Fruit fly (Drosophila melanogaster): ENCODE measurements around the gene CG12115.

Gene CG12115

DNA sequence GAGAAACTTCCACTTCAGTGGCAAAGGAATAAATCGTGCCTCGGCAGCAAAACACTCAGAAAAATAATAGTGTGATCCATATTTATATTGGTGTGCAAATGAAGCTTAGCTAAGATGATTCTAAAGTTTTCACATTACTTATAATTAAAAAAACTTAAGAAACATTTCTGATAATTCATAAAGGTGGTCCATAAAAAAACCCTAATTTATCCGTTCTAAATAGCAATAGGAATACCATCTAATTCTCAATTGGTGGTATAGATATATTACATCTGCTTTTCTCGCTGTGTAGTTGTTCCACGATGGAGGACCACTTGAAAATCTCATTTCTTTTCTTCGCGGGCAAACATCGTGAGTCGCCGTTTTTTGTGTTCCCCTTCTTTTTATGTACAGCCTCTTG lies 35.3 kb downstream of the CG12115 start:
- peak; percentile 8 for TF ChIP-seq CG17801 (GFP tag; optimal IDR thresholded peaks at IDR 0.05; ENCODE audit: partially characterized antibody)

DNA sequence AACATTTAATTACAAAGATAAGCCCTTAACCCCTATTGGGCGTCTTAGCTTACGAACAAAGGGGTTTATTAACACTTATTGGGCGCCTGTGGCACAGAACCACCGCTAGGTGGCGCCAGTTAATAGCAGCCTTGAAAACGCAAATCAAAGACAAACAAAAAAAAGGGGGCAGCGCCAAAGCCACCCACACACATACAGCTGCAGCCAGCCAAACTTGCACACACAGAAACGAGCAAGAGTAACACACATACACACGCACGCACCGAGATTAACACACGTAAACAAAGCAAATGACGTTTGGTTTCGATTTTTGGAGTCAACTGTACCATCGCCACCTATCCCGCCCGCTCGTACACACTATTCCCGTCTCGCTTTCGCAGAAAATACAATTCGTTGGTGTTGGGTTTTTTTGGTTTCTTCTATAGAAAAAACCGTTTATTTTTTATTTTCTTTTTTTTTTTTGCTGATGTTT lies 38.2 kb downstream of the CG12115 start:
- peak; percentile 91 for TF ChIP-seq CG17801 (GFP tag; optimal IDR thresholded peaks at IDR 0.05; ENCODE audit: partially characterized antibody)

DNA sequence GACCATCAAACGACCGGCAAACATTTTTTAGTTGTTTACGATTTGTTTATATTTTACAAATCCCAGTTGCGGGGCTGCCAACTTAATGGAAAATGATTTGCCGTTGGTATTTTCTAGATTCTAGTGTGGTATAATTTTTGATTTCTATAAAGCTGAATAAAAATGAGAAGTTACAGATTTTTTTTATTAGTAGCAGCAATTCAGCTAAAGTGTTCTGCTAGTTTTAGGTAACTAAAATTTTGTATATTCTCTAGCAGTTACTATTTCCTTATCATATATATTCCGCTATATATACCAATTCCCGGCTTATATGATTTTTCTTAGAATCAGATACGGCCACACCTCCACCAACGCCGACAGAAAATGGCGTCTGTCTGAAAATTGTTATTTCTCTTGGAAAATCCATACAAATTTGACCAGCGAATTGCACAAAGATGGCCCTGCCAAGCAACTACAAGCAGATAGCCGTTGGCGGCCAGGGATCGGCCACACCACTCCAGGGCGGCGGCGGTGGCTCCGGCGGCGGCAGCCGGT lies 41.3 kb downstream of the CG12115 start, which contains the start of the genes fh and Bap111:
Gene fh, minus strand, starts transcription at position 83 of the 534 bp plus-strand sequence.
Gene Bap111, plus strand, starts transcription at position 321 of the 534 bp plus-strand sequence.
- TF ChIP-seq CG17801 (GFP tag; optimal IDR thresholded peaks at IDR 0.05; ENCODE audit: partially characterized antibody), result peak; percentile 26

dm6 chrX:9142224-9142802 lies 48.1 kb downstream of the CG12115 start, which contains the start of gene CG7065:
CG7065 (plus strand) TSS chrX:9142493.
- TF ChIP-seq CG17801 (GFP tag; optimal IDR thresholded peaks at IDR 0.05; ENCODE audit: partially characterized antibody), result peak; percentile 19

DNA sequence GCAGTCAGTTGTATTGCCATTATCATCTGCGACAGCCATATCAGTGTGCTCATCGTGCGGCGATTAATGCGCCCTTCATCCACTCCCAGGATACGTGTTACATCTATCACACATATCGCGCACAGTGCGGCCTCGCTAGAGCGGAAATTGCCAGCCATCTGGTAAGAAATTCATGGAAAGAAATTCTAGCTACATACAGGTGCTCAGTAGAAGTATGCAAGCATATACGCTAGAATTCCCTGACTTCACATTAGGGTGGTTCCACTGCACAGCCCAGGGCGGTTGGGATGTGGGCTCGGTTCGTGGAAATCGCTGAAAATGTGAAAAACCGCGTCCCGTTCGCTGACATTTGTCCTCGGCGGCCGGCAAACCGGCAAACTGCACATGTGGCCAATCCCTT lies 49.2 kb downstream of the CG12115 start:
- TF ChIP-seq CG17801 (GFP tag; optimal IDR thresholded peaks at IDR 0.05; ENCODE audit: partially characterized antibody), result no peak
